Fruit fly (Drosophila melanogaster) whole organism, embryonic: ENCODE data around the gene CG17224.

Source experiments
- Atf-2 ChIP-seq: fragments of 200-800 bp; sonication (Bioruptor generic); optimal IDR thresholded peaks from 2 replicates; lab custom pipeline; 2016; ENCODE audit warnings: missing biosample characterization, missing genetic modification characterization
- Bdp1 ChIP-seq: fragments of 200-800 bp; sonication (Bioruptor generic); optimal IDR thresholded peaks from 3 replicates; lab custom pipeline; 2016; ENCODE audit warnings: missing biosample characterization, missing genetic modification characterization
- CG10462 ChIP-seq: fragments of 200-800 bp; sonication (Bioruptor generic); optimal IDR thresholded peaks from 2 replicates; lab custom pipeline; 2016; ENCODE audit warnings: missing biosample characterization, missing genetic modification characterization
- CG14860 ChIP-seq: fragments of 200-800 bp; sonication (Bioruptor generic); IDR thresholded peaks from 3 replicates; pipeline ENCODE4 v1.3.6; 2022; ENCODE audit warnings: missing biosample characterization, missing genetic modification characterization; ENCODE audit not compliant: partially characterized antibody
- CG15601 ChIP-seq: fragments of 200-800 bp; sonication (Bioruptor generic); optimal IDR thresholded peaks from 3 replicates; lab custom pipeline; 2019; ENCODE audit warnings: missing biosample characterization, mild to moderate bottlenecking, missing genetic modification characterization, moderate library complexity
- CG15696 ChIP-seq: fragments of 200-800 bp; sonication (Bioruptor generic); optimal IDR thresholded peaks from 2 replicates; lab custom pipeline; 2019; ENCODE audit warnings: missing biosample characterization, mild to moderate bottlenecking, missing genetic modification characterization, moderate library complexity
- CG17186 ChIP-seq: fragments of 200-800 bp; sonication (Bioruptor generic); optimal IDR thresholded peaks from 3 replicates; lab custom pipeline; 2017; ENCODE audit warnings: missing biosample characterization, missing genetic modification reagents, missing genetic modification characterization
- CG1832 ChIP-seq: fragments of 200-800 bp; sonication (Bioruptor generic); optimal IDR thresholded peaks from 2 replicates; lab custom pipeline; 2017; ENCODE audit warnings: missing biosample characterization, mild to moderate bottlenecking, missing genetic modification characterization, inconsistent platforms
- CG2120 ChIP-seq: fragments of 200-800 bp; sonication (Bioruptor generic); optimal IDR thresholded peaks from 3 replicates; lab custom pipeline; 2016; ENCODE audit warnings: missing biosample characterization, missing genetic modification characterization
- CG2712 ChIP-seq: fragments of 200-800 bp; optimal IDR thresholded peaks from 3 replicates; lab custom pipeline; 2019; ENCODE audit warnings: missing biosample characterization, mild to moderate bottlenecking, missing genetic modification characterization, moderate library complexity
- CG3281 ChIP-seq: fragments of 200-800 bp; sonication (Bioruptor generic); optimal IDR thresholded peaks from 3 replicates; lab custom pipeline; 2017; ENCODE audit warnings: missing biosample characterization, mild to moderate bottlenecking, missing genetic modification characterization
- CG3726 ChIP-seq: fragments of 200-800 bp; sonication (Bioruptor generic); IDR thresholded peaks from 3 replicates; pipeline ENCODE4, ENCODE4 v1.3.6; 2022; ENCODE audit warnings: missing biosample characterization, missing genetic modification characterization
- CG4424 ChIP-seq: fragments of 200-800 bp; sonication (Bioruptor generic); optimal IDR thresholded peaks from 3 replicates; lab custom pipeline; 2016; ENCODE audit warnings: missing biosample characterization, missing genetic modification characterization
- CG6654 ChIP-seq: fragments of 200-800 bp; sonication (Bioruptor generic); optimal IDR thresholded peaks from 2 replicates; lab custom pipeline; 2017; ENCODE audit warnings: missing biosample characterization, mild to moderate bottlenecking, missing genetic modification characterization
- CG6813 ChIP-seq: fragments of 200-800 bp; sonication (Bioruptor generic); optimal IDR thresholded peaks from 2 replicates; lab custom pipeline; 2017; ENCODE audit warnings: missing biosample characterization, missing genetic modification characterization, mild to moderate bottlenecking, moderate library complexity, missing genetic modification reagents
- CG9797 ChIP-seq: fragments of 200-800 bp; sonication (Bioruptor generic); optimal IDR thresholded peaks from 3 replicates; lab custom pipeline; 2018; ENCODE audit warnings: missing biosample characterization, mild to moderate bottlenecking, missing genetic modification characterization
- CG9817 ChIP-seq: fragments of 200-800 bp; sonication (Bioruptor generic); optimal IDR thresholded peaks from 2 replicates; lab custom pipeline; 2018; ENCODE audit warnings: missing biosample characterization, mild to moderate bottlenecking, missing genetic modification characterization, moderate library complexity
- Chrac-16 ChIP-seq: fragments of 200-800 bp; sonication (Bioruptor generic); optimal IDR thresholded peaks from 3 replicates; lab custom pipeline; 2016; ENCODE audit warnings: missing biosample characterization, missing genetic modification characterization
- D ChIP-seq, 2 experiments: fragments of 200-800 bp in 1 of 2; fragments of >200 bp in 1 of 2; sonication (Bioruptor generic) in 1 of 2; optimal IDR thresholded peaks; 2 replicates in 1 of 2; 3 replicates in 1 of 2; lab custom pipeline; 2017; ENCODE audit warnings: mild to moderate bottlenecking in 1 of 2, missing biosample characterization in 1 of 2, missing genetic modification characterization in 1 of 2, missing genetic modification reagents in 1 of 2
- Dip2 ChIP-seq: fragments of 200-800 bp; sonication (Bioruptor generic); IDR thresholded peaks from 2 replicates; pipeline ENCODE4 v1.3.6; 2022; ENCODE audit warnings: missing biosample characterization, missing genetic modification characterization
- Ets65A ChIP-seq: fragments of 200-800 bp; sonication (Bioruptor generic); peaks from one replicate; lab custom pipeline; 2016; ENCODE audit warnings: missing biosample characterization, missing genetic modification characterization
- Hr51 ChIP-seq, 2 experiments: fragments of 200-800 bp; sonication (Bioruptor generic); optimal IDR thresholded peaks; 2 replicates in 1 of 2; 3 replicates in 1 of 2; lab custom pipeline; 2016 to 2018; ENCODE audit warnings: missing biosample characterization in 2 of 2, missing genetic modification characterization in 2 of 2, mild to moderate bottlenecking in 1 of 2, moderate library complexity in 1 of 2
- Mad ChIP-seq: fragments of 200-800 bp; sonication (Bioruptor generic); optimal IDR thresholded peaks from 2 replicates; lab custom pipeline; 2016; ENCODE audit warnings: missing biosample characterization, missing genetic modification characterization
- Med ChIP-seq: fragments of 200-800 bp; sonication (Bioruptor generic); peaks from one replicate; lab custom pipeline; 2016; ENCODE audit warnings: missing biosample characterization, missing genetic modification characterization, mild to moderate bottlenecking, inconsistent platforms, moderate library complexity
- Nf-YA ChIP-seq: fragments of 200-800 bp; sonication (Bioruptor generic); IDR thresholded peaks from 2 replicates; pipeline ENCODE4 v1.3.6; 2022; ENCODE audit warnings: missing biosample characterization, missing genetic modification characterization
- Nf-YC ChIP-seq: fragments of 200-800 bp; optimal IDR thresholded peaks from 3 replicates; lab custom pipeline; 2019; ENCODE audit warnings: missing biosample characterization, mild to moderate bottlenecking, missing genetic modification characterization, moderate library complexity
- PHDP ChIP-seq: fragments of 200-800 bp; sonication (Bioruptor generic); optimal IDR thresholded peaks from 3 replicates; lab custom pipeline; 2018; ENCODE audit warnings: missing biosample characterization, mild to moderate bottlenecking, missing genetic modification characterization, moderate library complexity
- Taf1 ChIP-seq: fragments of 200-800 bp; sonication (Bioruptor generic); IDR thresholded peaks from 2 replicates; pipeline ENCODE4 v1.3.6; 2022; ENCODE audit warnings: missing biosample characterization, missing genetic modification characterization
- ac ChIP-seq: fragments of 200-800 bp; sonication (Bioruptor generic); optimal IDR thresholded peaks from 3 replicates; lab custom pipeline; 2017; ENCODE audit warnings: missing biosample characterization, mild to moderate bottlenecking, missing genetic modification characterization
- ap ChIP-seq: fragments of 200-800 bp; sonication (Bioruptor generic); IDR thresholded peaks from 2 replicates; pipeline ENCODE4 v1.3.6; 2022; ENCODE audit warnings: missing biosample characterization, missing genetic modification characterization
- bab2 ChIP-seq: fragments of 200-800 bp; sonication (Bioruptor generic); optimal IDR thresholded peaks from 2 replicates; lab custom pipeline; 2016; ENCODE audit warnings: missing biosample characterization, missing genetic modification characterization
- cg ChIP-seq: fragments of 200-800 bp; sonication (Bioruptor generic); optimal IDR thresholded peaks from 3 replicates; lab custom pipeline; 2019; ENCODE audit warnings: missing biosample characterization, mild to moderate bottlenecking, missing genetic modification characterization, moderate library complexity
- cwo ChIP-seq: fragments of 200-800 bp; sonication (Bioruptor generic); optimal IDR thresholded peaks from 3 replicates; lab custom pipeline; 2017; ENCODE audit warnings: missing biosample characterization, missing genetic modification characterization, mild to moderate bottlenecking, moderate library complexity, missing genetic modification reagents
- dmrt99B ChIP-seq: fragments of 200-800 bp; sonication (Bioruptor generic); optimal IDR thresholded peaks from 2 replicates; lab custom pipeline; 2018; ENCODE audit warnings: missing biosample characterization, mild to moderate bottlenecking, missing genetic modification characterization, moderate library complexity
- emc ChIP-seq: fragments of 200-800 bp; sonication (Bioruptor generic); optimal IDR thresholded peaks from 2 replicates; lab custom pipeline; 2016; ENCODE audit warnings: missing biosample characterization, missing genetic modification characterization
- ewg ChIP-seq: fragments of 200-800 bp; sonication (Bioruptor generic); optimal IDR thresholded peaks from 3 replicates; lab custom pipeline; 2017; ENCODE audit warnings: mild to moderate bottlenecking, missing biosample characterization, missing genetic modification reagents, missing genetic modification characterization
- fd96Cb ChIP-seq: fragments of 200-800 bp; sonication (Bioruptor generic); optimal IDR thresholded peaks from 2 replicates; lab custom pipeline; 2018; ENCODE audit warnings: missing biosample characterization, mild to moderate bottlenecking, missing genetic modification characterization, moderate library complexity
- grn ChIP-seq: fragments of 200-800 bp; sonication (Bioruptor generic); optimal IDR thresholded peaks from 3 replicates; lab custom pipeline; 2017; ENCODE audit warnings: missing biosample characterization, missing genetic modification characterization
- lab ChIP-seq: fragments of 200-800 bp; sonication (Bioruptor generic); optimal IDR thresholded peaks from 3 replicates; lab custom pipeline; 2017; ENCODE audit warnings: missing biosample characterization, missing genetic modification characterization, mild to moderate bottlenecking, moderate library complexity, missing genetic modification reagents
- prd ChIP-seq, 3 experiments: fragments of >200 bp in 2 of 3; fragments of 200-800 bp in 1 of 3; sonication (Bioruptor generic) in 1 of 3; optimal IDR thresholded peaks in 2 of 3; IDR thresholded peaks in 1 of 3; 2 replicates in 2 of 3; 3 replicates in 1 of 3; pipeline versions ENCODE4 v1.3.6 to Lab custom; 2017 to 2022; ENCODE audit warnings: missing biosample characterization in 1 of 3, missing genetic modification characterization in 1 of 3
- rib ChIP-seq: fragments of 200-800 bp; sonication (Bioruptor generic); IDR thresholded peaks from 2 replicates; pipeline ENCODE4 v1.3.6; 2022; ENCODE audit warnings: missing biosample characterization, missing genetic modification characterization
- sens ChIP-seq: fragments of 200-800 bp; sonication (Bioruptor generic); peaks from one replicate; lab custom pipeline; 2016; ENCODE audit warnings: missing biosample characterization, missing genetic modification characterization
- vvl ChIP-seq: fragments of 200-800 bp; sonication (Bioruptor generic); IDR thresholded peaks from 2 replicates; pipeline ENCODE4 v1.3.6; 2022; ENCODE audit warnings: missing biosample characterization, missing genetic modification characterization
- yki ChIP-seq: fragments of >200 bp; optimal IDR thresholded peaks from 3 replicates; lab custom pipeline; 2018
- z ChIP-seq: fragments of 200-800 bp; sonication (Bioruptor generic); IDR thresholded peaks from 3 replicates; pipeline ENCODE4 v1.3.6; 2022; ENCODE audit warnings: missing biosample characterization, missing genetic modification characterization
- zen ChIP-seq: fragments of 200-800 bp; sonication (Bioruptor generic); optimal IDR thresholded peaks from 3 replicates; lab custom pipeline; 2018; ENCODE audit warnings: missing biosample characterization, mild to moderate bottlenecking, missing genetic modification characterization, moderate library complexity
- zen2 ChIP-seq: fragments of 200-800 bp; sonication (Bioruptor generic); IDR thresholded peaks from 3 replicates; pipeline ENCODE4 v1.3.6; 2022; ENCODE audit warnings: missing biosample characterization, missing genetic modification characterization; ENCODE audit not compliant: partially characterized antibody

CG17224 gene

DNA sequence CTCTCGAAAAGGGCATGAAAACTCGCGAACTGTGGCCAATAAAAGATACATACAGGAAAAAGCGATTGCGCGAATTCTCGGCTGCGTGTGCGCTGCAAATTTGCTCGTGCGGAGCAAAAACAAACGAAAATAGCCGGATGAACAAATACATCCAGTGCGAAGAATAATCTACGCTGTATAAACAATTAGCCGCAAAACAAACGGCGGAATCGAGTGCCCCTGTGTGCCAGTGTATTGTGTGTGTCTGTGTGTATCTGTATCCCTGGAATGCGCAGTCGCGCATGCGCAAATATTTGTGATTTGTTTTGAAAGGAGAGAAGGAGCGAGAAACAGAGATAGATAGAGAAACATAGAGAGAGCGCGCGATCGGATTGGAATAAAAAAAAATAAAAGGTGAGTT is 18.5 kb downstream of the CG17224 start (continued):
- TF ChIP-seq Nf-YC (tag; lab: Kevin White, UChicago) (no peak), CG10462 (GFP tag; lab: Kevin White, UChicago) (no peak), sens (GFP tag; lab: Kevin White, UChicago) (peak; percentile 15), lab (no peak), CG15696 (tag; lab: Kevin White, UChicago) (peak; percentile 4), CG2120 (GFP tag; lab: Kevin White, UChicago) (no peak), grn (GFP tag; lab: Kevin White, UChicago) (no peak), CG15601 (tag; lab: Kevin White, UChicago) (no peak), rib (no peak), zen2 (GFP tag; lab: Robert Waterston, UW) (no peak), Ets65A (GFP tag; lab: Kevin White, UChicago) (peak; percentile 9), Nf-YA (GFP tag; lab: Robert Waterston, UW) (no peak), ewg (GFP tag; lab: Kevin White, UChicago) (peak; percentile 49), cg (GFP tag; lab: Kevin White, UChicago) (peak; percentile 23), Mad (GFP tag; lab: Kevin White, UChicago) (no peak), Dip2 (GFP tag; lab: Robert Waterston, UW) (no peak), z (GFP tag; lab: Robert Waterston, UW) (no peak), cwo (GFP tag; lab: Kevin White, UChicago) (no peak), CG9817 (no peak), fd96Cb (tag; lab: Kevin White, UChicago) (no peak), prd (optimal IDR thresholded peaks at IDR 0.05; lab: Kevin White, UChicago) (no peak), prd (GFP tag; IDR thresholded peaks at IDR 0.05; lab: Robert Waterston, UW) (no peak), ac (GFP tag; lab: Kevin White, UChicago) (peak; percentile 44), PHDP (tag; lab: Kevin White, UChicago) (no peak), yki (no peak), Atf-2 (no peak), Med (GFP tag; lab: Kevin White, UChicago) (peak; percentile 3), Chrac-16 (GFP tag; lab: Kevin White, UChicago) (no peak), emc (no peak), bab2 (no peak), CG2712 (no peak), Hr51 (GFP tag; optimal IDR thresholded peaks at IDR 0.05; lab: Kevin White, UChicago) (no peak), CG14860 (GFP tag; lab: Robert Waterston, UW) (no peak), zen (peak; percentile 41), CG9797 (GFP tag; lab: Kevin White, UChicago) (no peak), D (optimal IDR thresholded peaks at IDR 0.05; lab: Kevin White, UChicago) (peak; percentile 41), D (GFP tag; optimal IDR thresholded peaks at IDR 0.05; lab: Kevin White, UChicago) (no peak), CG17186 (no peak), Bdp1 (GFP tag; lab: Kevin White, UChicago) (no peak), CG6654 (GFP tag; lab: Kevin White, UChicago) (no peak), CG3726 (GFP tag; lab: Robert Waterston, UW) (no peak), Taf1 (no peak), ap (GFP tag; lab: Robert Waterston, UW) (no peak), CG1832 (GFP tag; lab: Kevin White, UChicago) (no peak), CG3281 (GFP tag; lab: Kevin White, UChicago) (no peak), vvl (GFP tag; lab: Robert Waterston, UW) (no peak), dmrt99B (tag; lab: Kevin White, UChicago) (no peak), CG6813 (GFP tag; lab: Kevin White, UChicago) (no peak), CG4424 (GFP tag; lab: Kevin White, UChicago) (no peak)
